Fruit fly (Drosophila melanogaster) whole organism, embryonic: ENCODE data around the gene Drgx.

Experiments
- ATbp ChIP-seq: fragments of 200-800 bp; sonication (Bioruptor generic); optimal IDR thresholded peaks from 2 replicates; lab custom pipeline; 2017; ENCODE audit warnings: missing biosample characterization, mild to moderate bottlenecking, missing genetic modification characterization, missing genetic modification reagents
- Adf1 ChIP-seq: fragments of 200-800 bp; sonication (Bioruptor generic); IDR thresholded peaks from 2 replicates; pipeline ENCODE4 v1.3.6; 2022; ENCODE audit warnings: missing biosample characterization, missing genetic modification characterization
- B-H1 ChIP-seq: fragments of 200-800 bp; sonication (Bioruptor generic); IDR thresholded peaks from 3 replicates; pipeline ENCODE4 v1.3.6; 2022; ENCODE audit warnings: missing biosample characterization, missing genetic modification characterization
- B-H2 ChIP-seq: fragments of 200-800 bp; sonication (Bioruptor generic); optimal IDR thresholded peaks from 2 replicates; lab custom pipeline; 2018; ENCODE audit warnings: missing biosample characterization, mild to moderate bottlenecking, missing genetic modification characterization
- Bteb2 ChIP-seq: fragments of 200-800 bp; sonication (Bioruptor generic); optimal IDR thresholded peaks from 2 replicates; lab custom pipeline; 2016; ENCODE audit warnings: missing biosample characterization, missing genetic modification characterization
- CG10147 ChIP-seq: fragments of 200-800 bp; sonication (Bioruptor generic); optimal IDR thresholded peaks from 2 replicates; lab custom pipeline; 2019; ENCODE audit warnings: missing biosample characterization, mild to moderate bottlenecking, missing genetic modification characterization, moderate library complexity
- CG10366 ChIP-seq: fragments of 200-800 bp; sonication (Bioruptor generic); IDR thresholded peaks from 2 replicates; pipeline ENCODE4 v1.3.6; 2022; ENCODE audit warnings: missing biosample characterization, missing genetic modification characterization
- CG12769 ChIP-seq: fragments of 200-800 bp; sonication (Bioruptor generic); optimal IDR thresholded peaks from 2 replicates; lab custom pipeline; 2019; ENCODE audit warnings: missing biosample characterization, mild to moderate bottlenecking, missing genetic modification characterization, moderate library complexity
- CG1602 ChIP-seq: fragments of 200-800 bp; sonication (Bioruptor generic); optimal IDR thresholded peaks from 3 replicates; lab custom pipeline; 2016; ENCODE audit warnings: missing biosample characterization, missing genetic modification characterization
- CG17186 ChIP-seq: fragments of 200-800 bp; sonication (Bioruptor generic); optimal IDR thresholded peaks from 3 replicates; lab custom pipeline; 2017; ENCODE audit warnings: missing biosample characterization, missing genetic modification reagents, missing genetic modification characterization
- CG17612 ChIP-seq: fragments of 200-800 bp; sonication (Bioruptor generic); IDR thresholded peaks from 2 replicates; pipeline ENCODE4 v1.3.6; 2022; ENCODE audit warnings: missing biosample characterization, missing genetic modification characterization
- CG18262 ChIP-seq: fragments of 200-800 bp; optimal IDR thresholded peaks from 3 replicates; lab custom pipeline; 2019; ENCODE audit warnings: missing biosample characterization, mild to moderate bottlenecking, missing genetic modification characterization, moderate library complexity
- CG18599 ChIP-seq: fragments of 200-800 bp; sonication (Bioruptor generic); optimal IDR thresholded peaks from 3 replicates; lab custom pipeline; 2017; ENCODE audit warnings: missing biosample characterization, missing genetic modification characterization, mild to moderate bottlenecking, moderate library complexity, missing genetic modification reagents
- CG32772 ChIP-seq: fragments of 200-800 bp; sonication (Bioruptor generic); IDR thresholded peaks from 2 replicates; pipeline ENCODE4 v1.3.6; 2022; ENCODE audit warnings: missing biosample characterization, missing genetic modification characterization
- CG4404 ChIP-seq: fragments of 200-800 bp; sonication (Bioruptor generic); IDR thresholded peaks from 2 replicates; pipeline ENCODE4 v1.3.6; 2022; ENCODE audit warnings: missing biosample characterization, missing genetic modification characterization
- CG5180 ChIP-seq: fragments of 200-800 bp; sonication (Bioruptor generic); optimal IDR thresholded peaks from 3 replicates; lab custom pipeline; 2017; ENCODE audit warnings: missing biosample characterization, missing genetic modification characterization, mild to moderate bottlenecking, moderate library complexity, missing genetic modification reagents
- CG6254 ChIP-seq: fragments of 200-800 bp; sonication (Bioruptor generic); optimal IDR thresholded peaks from 3 replicates; lab custom pipeline; 2017; ENCODE audit warnings: mild to moderate bottlenecking, missing biosample characterization, missing genetic modification reagents, missing genetic modification characterization
- CG6689 ChIP-seq: fragments of 200-800 bp; sonication (Bioruptor generic); IDR thresholded peaks from 2 replicates; pipeline ENCODE4 v1.3.6; 2022; ENCODE audit warnings: missing biosample characterization, missing genetic modification characterization
- CG8089 ChIP-seq: fragments of 200-800 bp; sonication (Bioruptor generic); optimal IDR thresholded peaks from 3 replicates; lab custom pipeline; 2016; ENCODE audit warnings: missing biosample characterization, missing genetic modification characterization
- CkIIα-i1 ChIP-seq: fragments of 200-800 bp; sonication (Bioruptor generic); IDR thresholded peaks from 2 replicates; pipeline ENCODE4 v1.3.6; 2022; ENCODE audit warnings: missing biosample characterization, missing genetic modification characterization
- Deaf1 ChIP-seq: fragments of 200-800 bp; optimal IDR thresholded peaks from 3 replicates; lab custom pipeline; 2019; ENCODE audit warnings: missing biosample characterization, mild to moderate bottlenecking, missing genetic modification characterization, moderate library complexity
- Dip2 ChIP-seq: fragments of 200-800 bp; sonication (Bioruptor generic); IDR thresholded peaks from 2 replicates; pipeline ENCODE4 v1.3.6; 2022; ENCODE audit warnings: missing biosample characterization, missing genetic modification characterization
- E2f1 ChIP-seq: fragments of 200-800 bp; sonication (Bioruptor generic); IDR thresholded peaks from 2 replicates; pipeline ENCODE4 v1.3.6; 2022; ENCODE audit warnings: missing biosample characterization, missing genetic modification characterization
- Ets65A ChIP-seq: fragments of 200-800 bp; sonication (Bioruptor generic); peaks from one replicate; lab custom pipeline; 2016; ENCODE audit warnings: missing biosample characterization, missing genetic modification characterization
- Hmx ChIP-seq: fragments of 200-800 bp; sonication (Bioruptor generic); optimal IDR thresholded peaks from 2 replicates; lab custom pipeline; 2016; ENCODE audit warnings: missing biosample characterization, missing genetic modification characterization
- Hr78 ChIP-seq, 2 experiments: fragments of 200-800 bp in 1 of 2; fragments of >200 bp in 1 of 2; sonication (Bioruptor generic) in 1 of 2; optimal IDR thresholded peaks; 2 replicates each; lab custom pipeline; 2017 to 2019; ENCODE audit warnings: missing biosample characterization in 2 of 2, missing genetic modification characterization in 2 of 2, mild to moderate bottlenecking in 1 of 2, moderate library complexity in 1 of 2
- Kr ChIP-seq: fragments of 200-800 bp; sonication (Bioruptor generic); optimal IDR thresholded peaks from 2 replicates; lab custom pipeline; 2017; ENCODE audit warnings: missing biosample characterization, mild to moderate bottlenecking, missing genetic modification characterization
- MBD-R2 ChIP-seq: fragments of 200-800 bp; sonication (Bioruptor generic); IDR thresholded peaks from 2 replicates; pipeline ENCODE4 v1.3.6; 2022; ENCODE audit warnings: missing biosample characterization, missing genetic modification characterization
- Med ChIP-seq: fragments of 200-800 bp; sonication (Bioruptor generic); peaks from one replicate; lab custom pipeline; 2016; ENCODE audit warnings: missing biosample characterization, missing genetic modification characterization, mild to moderate bottlenecking, inconsistent platforms, moderate library complexity
- Mes4 ChIP-seq: fragments of 200-800 bp; sonication (Bioruptor generic); optimal IDR thresholded peaks from 2 replicates; lab custom pipeline; 2016; ENCODE audit warnings: missing biosample characterization, missing genetic modification characterization
- Oaz ChIP-seq: fragments of 200-800 bp; sonication (Bioruptor generic); IDR thresholded peaks from 2 replicates; pipeline ENCODE4 v1.3.6; 2022; ENCODE audit warnings: missing biosample characterization, missing genetic modification characterization
- Rx ChIP-seq: fragments of 200-800 bp; sonication (Bioruptor generic); IDR thresholded peaks from 2 replicates; pipeline ENCODE4 v1.3.6; 2022; ENCODE audit warnings: missing biosample characterization, missing genetic modification characterization
- bbx ChIP-seq: fragments of 200-800 bp; sonication (Bioruptor generic); IDR thresholded peaks from 2 replicates; pipeline ENCODE4 v1.3.6; 2022; ENCODE audit warnings: missing biosample characterization, missing genetic modification characterization; ENCODE audit not compliant: partially characterized antibody
- btn ChIP-seq: fragments of 200-800 bp; sonication (Bioruptor generic); optimal IDR thresholded peaks from 2 replicates; lab custom pipeline; 2016; ENCODE audit warnings: missing biosample characterization, missing genetic modification characterization
- chinmo ChIP-seq: fragments of 200-800 bp; sonication (Bioruptor generic); IDR thresholded peaks from 4 replicates; pipeline ENCODE4 v1.3.6; 2022; ENCODE audit warnings: missing biosample characterization, missing genetic modification characterization; ENCODE audit not compliant: partially characterized antibody
- esg ChIP-seq: fragments of 200-800 bp; sonication (Bioruptor generic); conservative IDR thresholded peaks from 2 replicates; pipeline ENCODE4 v1.3.6; 2022; ENCODE audit warnings: missing biosample characterization, missing genetic modification characterization
- eyg ChIP-seq: fragments of 200-800 bp; sonication (Bioruptor generic); optimal IDR thresholded peaks from 3 replicates; lab custom pipeline; 2016; ENCODE audit warnings: missing biosample characterization, missing genetic modification characterization
- fd64A ChIP-seq: fragments of 200-800 bp; sonication (Bioruptor generic); optimal IDR thresholded peaks from 3 replicates; lab custom pipeline; 2018; ENCODE audit warnings: missing biosample characterization, mild to moderate bottlenecking, missing genetic modification characterization
- ind ChIP-seq: fragments of 200-800 bp; sonication (Bioruptor generic); optimal IDR thresholded peaks from 3 replicates; lab custom pipeline; 2016; ENCODE audit warnings: missing biosample characterization, missing genetic modification characterization
- insv ChIP-seq, 2 experiments: fragments of 200-800 bp; sonication (Bioruptor generic); optimal IDR thresholded peaks; 3 replicates each; lab custom pipeline; 2016 to 2018; ENCODE audit warnings: missing biosample characterization in 2 of 2, missing genetic modification characterization in 2 of 2
- jigr1 ChIP-seq: fragments of 200-800 bp; sonication (Bioruptor generic); IDR thresholded peaks from 3 replicates; pipeline ENCODE4 v1.3.6; 2022; ENCODE audit warnings: missing biosample characterization, missing genetic modification characterization
- org-1 ChIP-seq: fragments of 200-800 bp; sonication (Bioruptor generic); optimal IDR thresholded peaks from 2 replicates; lab custom pipeline; 2017; ENCODE audit warnings: missing biosample characterization, missing genetic modification characterization
- otp ChIP-seq: fragments of 200-800 bp; sonication (Bioruptor generic); IDR thresholded peaks from 3 replicates; pipeline ENCODE4, ENCODE4 v1.3.6; 2022; ENCODE audit warnings: missing biosample characterization, missing genetic modification characterization
- pho ChIP-seq: fragments of 200-800 bp; sonication (Bioruptor generic); optimal IDR thresholded peaks from 2 replicates; lab custom pipeline; 2016; ENCODE audit warnings: missing biosample characterization, missing genetic modification characterization
- prd ChIP-seq, 3 experiments: fragments of >200 bp in 2 of 3; fragments of 200-800 bp in 1 of 3; sonication (Bioruptor generic) in 1 of 3; optimal IDR thresholded peaks in 2 of 3; IDR thresholded peaks in 1 of 3; 2 replicates in 2 of 3; 3 replicates in 1 of 3; pipeline versions ENCODE4 v1.3.6 to Lab custom; 2017 to 2022; ENCODE audit warnings: missing biosample characterization in 1 of 3, missing genetic modification characterization in 1 of 3
- pros ChIP-seq: fragments of 200-800 bp; sonication (Bioruptor generic); optimal IDR thresholded peaks from 3 replicates; lab custom pipeline; 2019; ENCODE audit warnings: missing biosample characterization, mild to moderate bottlenecking, missing genetic modification characterization, moderate library complexity
- repo ChIP-seq: fragments of 200-800 bp; sonication (Bioruptor generic); optimal IDR thresholded peaks from 2 replicates; lab custom pipeline; 2016; ENCODE audit warnings: missing biosample characterization, missing genetic modification characterization
- row ChIP-seq: fragments of 200-800 bp; sonication (Bioruptor generic); IDR thresholded peaks from 3 replicates; pipeline ENCODE4 v1.3.6; 2022; ENCODE audit warnings: missing biosample characterization, missing genetic modification characterization
- sens-2 ChIP-seq: fragments of 200-800 bp; sonication (Bioruptor generic); IDR thresholded peaks from 2 replicates; pipeline ENCODE4 v1.3.6; 2022; ENCODE audit warnings: missing biosample characterization, missing genetic modification characterization
- sim ChIP-seq: fragments of 200-800 bp; sonication (Bioruptor generic); IDR thresholded peaks from 2 replicates; pipeline ENCODE4 v1.3.6; 2022; ENCODE audit warnings: missing biosample characterization, missing genetic modification characterization
- zfh1 ChIP-seq: fragments of 200-800 bp; sonication (Bioruptor generic); IDR thresholded peaks from 3 replicates; pipeline ENCODE4 v1.3.6; 2022; ENCODE audit warnings: missing biosample characterization, missing genetic modification characterization

The Drgx gene

dm6 chr2L:3628819-3629218, 33.7 kb upstream of the Drgx start (continued):
- TF ChIP-seq btn (no peak), Kr (GFP tag; lab: Kevin White, UChicago) (peak; percentile 98), Rx (GFP tag; lab: Robert Waterston, UW) (no peak), MBD-R2 (GFP tag; lab: Robert Waterston, UW) (no peak), CG1602 (GFP tag; lab: Kevin White, UChicago) (peak; percentile 64), CG6254 (GFP tag; lab: Kevin White, UChicago) (peak; percentile 87), Ets65A (GFP tag; lab: Kevin White, UChicago) (no peak), ATbp (GFP tag; lab: Kevin White, UChicago) (peak; percentile 96), Hr78 (GFP tag; optimal IDR thresholded peaks at IDR 0.05; lab: Kevin White, UChicago) (no peak), jigr1 (GFP tag; lab: Robert Waterston, UW) (no peak), Mes4 (GFP tag; lab: Kevin White, UChicago) (no peak), CkIIα-i1 (GFP tag; lab: Robert Waterston, UW) (no peak), CG10366 (GFP tag; lab: Robert Waterston, UW) (no peak), pros (GFP tag; lab: Kevin White, UChicago) (no peak), CG18262 (tag; lab: Kevin White, UChicago) (peak; percentile 80), CG17186 (peak; percentile 74), Bteb2 (no peak), sim (GFP tag; lab: Robert Waterston, UW) (peak; percentile 86), sens-2 (GFP tag; lab: Robert Waterston, UW) (peak; percentile 43; the same call in 1 of the 2 replicates), fd64A (GFP tag; lab: Kevin White, UChicago) (peak; percentile 93), B-H2 (GFP tag; lab: Kevin White, UChicago) (no peak), repo (GFP tag; lab: Kevin White, UChicago) (peak; percentile 59), Deaf1 (tag; lab: Kevin White, UChicago) (no peak), CG10147 (no peak), esg (GFP tag; lab: Robert Waterston, UW) (no peak), Oaz (0 out of 2 replicates have a peak, but pooled peaks have one; percentile 9), Hmx (GFP tag; lab: Kevin White, UChicago) (no peak), pho (GFP tag; lab: Kevin White, UChicago) (no peak), CG5180 (GFP tag; lab: Kevin White, UChicago) (peak; percentile 80), B-H1 (GFP tag; lab: Robert Waterston, UW) (no peak; the same call in 2 of the 3 replicates)

- peak; percentile 61 for TF ChIP-seq CG6689
- TF ChIP-seq CG32772 (GFP tag; lab: Robert Waterston, UW): 0 out of 2 replicates have a peak, but pooled peaks have one; percentile 8
- peak; percentile 9; the same call in 1 of the 2 replicates for TF ChIP-seq CG17612
- TF ChIP-seq Med (GFP tag; lab: Kevin White, UChicago): peak; percentile 85
- TF ChIP-seq otp (GFP tag; lab: Robert Waterston, UW): 0 out of 3 replicates have a peak, but pooled peaks have one; percentile 15
- TF ChIP-seq CG12769 (tag; lab: Kevin White, UChicago): peak; percentile 5
- TF ChIP-seq eyg (GFP tag; lab: Kevin White, UChicago): no peak
- TF ChIP-seq bbx (GFP tag; lab: Robert Waterston, UW): no peak
- TF ChIP-seq Adf1 (GFP tag; lab: Robert Waterston, UW): peak; percentile 44
- no peak for TF ChIP-seq insv (GFP tag; optimal IDR thresholded peaks at IDR 0.05; lab: Kevin White, UChicago)
- TF ChIP-seq zfh1 (GFP tag; lab: Robert Waterston, UW): peak; percentile 45; the same call in 1 of the 3 replicates
- TF ChIP-seq row (GFP tag; lab: Robert Waterston, UW): peak; percentile 63
- TF ChIP-seq CG8089 (GFP tag; lab: Kevin White, UChicago): no peak
- TF ChIP-seq CG4404 (GFP tag; lab: Robert Waterston, UW): 0 out of 2 replicates have a peak, but pooled peaks have one; percentile 19
- peak; percentile 34; the same call in 1 of the 2 replicates for TF ChIP-seq E2f1 (GFP tag; lab: Robert Waterston, UW)
- peak; percentile 7 for TF ChIP-seq org-1
- peak; percentile 29 for TF ChIP-seq CG10147
- TF ChIP-seq CG18599: peak; percentile 28
- peak; percentile 38 for TF ChIP-seq ind (GFP tag; lab: Kevin White, UChicago)
- no peak for TF ChIP-seq Dip2 (GFP tag; lab: Robert Waterston, UW)
- 0 out of 4 replicates have a peak, but pooled peaks have one; percentile 42 for TF ChIP-seq chinmo (GFP tag; lab: Robert Waterston, UW)
- TF ChIP-seq prd (optimal IDR thresholded peaks at IDR 0.05; lab: Kevin White, UChicago): no peak
- peak; percentile 73; the same call in 2 of the 3 replicates for TF ChIP-seq prd (GFP tag; IDR thresholded peaks at IDR 0.05; lab: Robert Waterston, UW)
Observed at dm6 chr2L:3629466-3629865, 33.1 kb upstream of the Drgx start.
